Worm (Caenorhabditis elegans) whole organism, L1 larva: ENCODE measurements around the gene adah-1.

Experiments
- C16A3.4 ChIP-seq: fragments of 150-350 bp; optimal IDR thresholded peaks from 2 replicates; lab custom pipeline; 2014; ENCODE audit warnings: missing biosample characterization, missing genetic modification characterization
- alr-1 ChIP-seq: fragments of 200-800 bp; sonication (Bioruptor generic); optimal IDR thresholded peaks from 2 replicates; lab custom pipeline; 2018; ENCODE audit warnings: borderline replicate concordance, mild to moderate bottlenecking, missing genetic modification characterization, missing compliant biosample characterization
- ama-1 ChIP-seq: fragments of 150-350 bp; optimal IDR thresholded peaks from 2 replicates; lab custom pipeline; 2014
- blmp-1 ChIP-seq: fragments of 150-350 bp; optimal IDR thresholded peaks from 2 replicates; lab custom pipeline; 2014; ENCODE audit warnings: missing biosample characterization, missing genetic modification characterization
- ceh-63 ChIP-seq: fragments of 200-800 bp; sonication (Bioruptor generic); optimal IDR thresholded peaks from 2 replicates; lab custom pipeline; 2018; ENCODE audit warnings: mild to moderate bottlenecking, missing genetic modification characterization, missing compliant biosample characterization
- efl-1 ChIP-seq, 4 experiments: fragments of 150-350 bp; optimal IDR thresholded peaks in 3 of 4; peaks in 1 of 4; 1 replicate in 1 of 4; 2 replicates in 3 of 4; lab custom pipeline; 2014; ENCODE audit warnings: missing biosample characterization in 2 of 4, missing genetic modification characterization in 2 of 4, missing genetic modification reagents in 2 of 4
- efl-3 ChIP-seq: fragments of 200-800 bp; sonication (Bioruptor generic); optimal IDR thresholded peaks from 2 replicates; lab custom pipeline; 2018; ENCODE audit warnings: mild to moderate bottlenecking, missing genetic modification characterization, missing compliant biosample characterization
- egl-13 ChIP-seq: sonication (generic microtip); optimal IDR thresholded peaks from 2 replicates; lab custom pipeline; 2016; ENCODE audit warnings: missing genotype, missing genetic modification reagents, missing genetic modification characterization, missing compliant biosample characterization
- elt-2 ChIP-seq: sonication (generic microtip); optimal IDR thresholded peaks from 2 replicates; lab custom pipeline; 2016; ENCODE audit warnings: missing genetic modification characterization, mild to moderate bottlenecking, inconsistent platforms, missing compliant biosample characterization, missing genetic modification reagents
- elt-3 ChIP-seq, 6 experiments: fragments of 150-350 bp in 1 of 6; sonication (generic microtip); optimal IDR thresholded peaks; 2 replicates each; lab custom pipeline; 2017 to 2018; ENCODE audit warnings: missing biosample characterization in 6 of 6, missing genetic modification characterization in 6 of 6, inconsistent platforms in 1 of 6
- ets-5 ChIP-seq: fragments of 200-800 bp; sonication (Bioruptor generic); IDR thresholded peaks from 2 replicates; pipeline ENCODE4 v1.3.6; 2022; ENCODE audit warnings: missing genetic modification characterization, missing compliant biosample characterization
- fos-1 ChIP-seq: fragments of 150-350 bp; optimal IDR thresholded peaks from 2 replicates; lab custom pipeline; 2014; ENCODE audit warnings: missing biosample characterization, missing genetic modification characterization
- hlh-17 ChIP-seq: fragments of 200-800 bp; sonication (Bioruptor generic); optimal IDR thresholded peaks from 2 replicates; lab custom pipeline; 2018; ENCODE audit warnings: missing genetic modification characterization, mild to moderate bottlenecking, missing compliant biosample characterization, moderate library complexity, borderline replicate concordance
- hpl-2 ChIP-seq: fragments of 150-350 bp; optimal IDR thresholded peaks from 2 replicates; lab custom pipeline; 2014; ENCODE audit warnings: missing biosample characterization, missing genetic modification reagents, missing genetic modification characterization
- isw-1 ChIP-seq: fragments of 200-800 bp; sonication (Bioruptor generic); IDR thresholded peaks from 2 replicates; pipeline ENCODE4 v1.3.6; 2022; ENCODE audit warnings: missing genetic modification characterization, missing compliant biosample characterization
- jun-1 ChIP-seq: fragments of 150-350 bp; optimal IDR thresholded peaks from 2 replicates; lab custom pipeline; 2014; ENCODE audit warnings: missing biosample characterization, missing genetic modification reagents, missing genetic modification characterization
- lin-13 ChIP-seq: fragments of 150-350 bp; optimal IDR thresholded peaks from 2 replicates; lab custom pipeline; 2014; ENCODE audit warnings: missing biosample characterization, missing genetic modification reagents, missing genetic modification characterization
- lin-14 ChIP-seq: fragments of 200-800 bp; sonication (Bioruptor generic); optimal IDR thresholded peaks from 2 replicates; lab custom pipeline; 2018; ENCODE audit warnings: mild to moderate bottlenecking, missing genetic modification characterization, moderate library complexity, missing compliant biosample characterization
- lin-35 ChIP-seq, 2 experiments: fragments of 150-350 bp; optimal IDR thresholded peaks; 2 replicates each; lab custom pipeline; 2014; ENCODE audit warnings: missing biosample characterization in 2 of 2, missing genetic modification characterization in 2 of 2, missing genetic modification reagents in 2 of 2
- lin-39 ChIP-seq: fragments of 150-350 bp; optimal IDR thresholded peaks from 2 replicates; lab custom pipeline; 2014; ENCODE audit warnings: missing biosample characterization, missing genetic modification reagents, missing genetic modification characterization
- lir-3 ChIP-seq: sonication (generic microtip); optimal IDR thresholded peaks from 2 replicates; lab custom pipeline; 2016; ENCODE audit warnings: mild to moderate bottlenecking, missing genetic modification characterization, moderate library complexity, missing compliant biosample characterization; ENCODE audit not compliant: poor library complexity
- mdl-1 ChIP-seq, 2 experiments: fragments of 150-350 bp; optimal IDR thresholded peaks; 2 replicates each; lab custom pipeline; 2014 to 2017; ENCODE audit warnings: missing biosample characterization in 2 of 2, missing genetic modification characterization in 2 of 2, inconsistent platforms in 1 of 2
- mef-2 ChIP-seq: fragments of 150-350 bp; optimal IDR thresholded peaks from 2 replicates; lab custom pipeline; 2014; ENCODE audit warnings: missing biosample characterization, missing genetic modification characterization
- mep-1 ChIP-seq: fragments of 150-350 bp; optimal IDR thresholded peaks from 2 replicates; lab custom pipeline; 2014; ENCODE audit warnings: missing biosample characterization, missing genetic modification characterization
- nhr-12 ChIP-seq: sonication (generic microtip); optimal IDR thresholded peaks from 2 replicates; lab custom pipeline; 2017; ENCODE audit warnings: missing biosample characterization, missing genetic modification characterization
- nhr-19 ChIP-seq: fragments of 200-800 bp; sonication (Bioruptor generic); conservative IDR thresholded peaks from 2 replicates; pipeline ENCODE4 v1.3.6; 2022; ENCODE audit warnings: missing genetic modification characterization, missing compliant biosample characterization
- nhr-20 ChIP-seq: sonication (generic microtip); optimal IDR thresholded peaks from 2 replicates; lab custom pipeline; 2016; ENCODE audit warnings: mild to moderate bottlenecking, missing genetic modification characterization, missing compliant biosample characterization
- nhr-237 ChIP-seq: fragments of 150-350 bp; optimal IDR thresholded peaks from 2 replicates; lab custom pipeline; 2014; ENCODE audit warnings: missing biosample characterization, missing genetic modification characterization
- nhr-47 ChIP-seq: sonication (generic microtip); optimal IDR thresholded peaks from 2 replicates; lab custom pipeline; 2016; ENCODE audit warnings: mild to moderate bottlenecking, missing genetic modification characterization, moderate library complexity, missing compliant biosample characterization
- nhr-71 ChIP-seq: sonication (generic microtip); optimal IDR thresholded peaks from 2 replicates; lab custom pipeline; 2016; ENCODE audit warnings: mild to moderate bottlenecking, missing genetic modification characterization, moderate library complexity, missing compliant biosample characterization
- nhr-76 ChIP-seq: sonication (generic microtip); optimal IDR thresholded peaks from 2 replicates; lab custom pipeline; 2017; ENCODE audit warnings: missing biosample characterization, missing genetic modification characterization
- nhr-77 ChIP-seq: fragments of 150-350 bp; optimal IDR thresholded peaks from 2 replicates; lab custom pipeline; 2014; ENCODE audit warnings: missing biosample characterization, missing genetic modification characterization
- nhr-84 ChIP-seq: sonication (generic microtip); optimal IDR thresholded peaks from 2 replicates; lab custom pipeline; 2017; ENCODE audit warnings: missing biosample characterization, missing genetic modification characterization
- nhr-85 ChIP-seq: sonication (generic microtip); peaks from one replicate; lab custom pipeline; 2016; ENCODE audit warnings: missing genetic modification characterization, inconsistent platforms, missing compliant biosample characterization
- pax-3 ChIP-seq: fragments of 200-800 bp; sonication (Bioruptor generic); optimal IDR thresholded peaks from 2 replicates; lab custom pipeline; 2018; ENCODE audit warnings: mild to moderate bottlenecking, missing genetic modification characterization, moderate library complexity, missing compliant biosample characterization
- rnt-1 ChIP-seq: sonication (generic microtip); optimal IDR thresholded peaks from 2 replicates; lab custom pipeline; 2016; ENCODE audit warnings: mild to moderate bottlenecking, missing genetic modification characterization, moderate library complexity, missing compliant biosample characterization
- skn-1 ChIP-seq: fragments of 150-350 bp; optimal IDR thresholded peaks from 2 replicates; lab custom pipeline; 2014; ENCODE audit warnings: missing biosample characterization, missing genetic modification characterization
- snpc-4 ChIP-seq: fragments of 150-350 bp; optimal IDR thresholded peaks from 2 replicates; lab custom pipeline; 2014; ENCODE audit warnings: missing biosample characterization, missing genetic modification characterization
- snu-23 ChIP-seq: sonication (generic microtip); optimal IDR thresholded peaks from 2 replicates; lab custom pipeline; 2016; ENCODE audit warnings: missing genetic modification characterization, missing compliant biosample characterization
- swsn-7 ChIP-seq: sonication (generic microtip); optimal IDR thresholded peaks from 2 replicates; lab custom pipeline; 2016; ENCODE audit warnings: missing genetic modification characterization, missing compliant biosample characterization
- tbx-2 ChIP-seq: sonication (generic microtip); optimal IDR thresholded peaks from 2 replicates; lab custom pipeline; 2016; ENCODE audit warnings: missing genetic modification characterization, missing compliant biosample characterization
- unc-130 ChIP-seq: fragments of 150-350 bp; optimal IDR thresholded peaks from 2 replicates; lab custom pipeline; 2017; ENCODE audit warnings: missing biosample characterization, missing genetic modification characterization, inconsistent platforms
- unc-62 ChIP-seq: fragments of 150-350 bp; optimal IDR thresholded peaks from 2 replicates; lab custom pipeline; 2014; ENCODE audit warnings: missing biosample characterization, missing genetic modification reagents, missing genetic modification characterization
- unc-98 ChIP-seq: fragments of 200-800 bp; sonication (Bioruptor generic); IDR thresholded peaks from 2 replicates; pipeline ENCODE4 v1.3.6; 2022; ENCODE audit warnings: missing genetic modification characterization, missing compliant biosample characterization
- zag-1 ChIP-seq: fragments of 150-350 bp; optimal IDR thresholded peaks from 2 replicates; lab custom pipeline; 2014; ENCODE audit warnings: missing biosample characterization, missing genetic modification characterization
- zip-4 ChIP-seq: fragments of 200-800 bp; sonication (Bioruptor generic); optimal IDR thresholded peaks from 2 replicates; lab custom pipeline; 2018; ENCODE audit warnings: mild to moderate bottlenecking, missing genetic modification characterization, moderate library complexity, missing compliant biosample characterization
- ztf-11 ChIP-seq, 2 experiments: sonication (generic microtip); optimal IDR thresholded peaks; 2 replicates each; lab custom pipeline; 2016 to 2017; ENCODE audit warnings: missing genetic modification characterization in 2 of 2, missing biosample characterization in 1 of 2, missing compliant biosample characterization in 1 of 2
- ztf-4 ChIP-seq: fragments of 150-350 bp; optimal IDR thresholded peaks from 2 replicates; lab custom pipeline; 2014; ENCODE audit warnings: missing biosample characterization, missing genetic modification characterization

adah-1 gene

ce11 chrIV:7047762-7048178, 23.8 kb downstream of the adah-1 start (continued):
- peak; percentile 83 for TF ChIP-seq nhr-19 (GFP tag; lab: Robert Waterston, UW)
- TF ChIP-seq nhr-47 (tag; lab: Kevin White, UChicago), result peak; percentile 70
- TF ChIP-seq lin-35 (GFP tag; optimal IDR thresholded peaks at IDR 0.05; lab: Kevin White, UChicago), result peak; percentile 28 to 74
- peak; percentile 91 for TF ChIP-seq snu-23 (GFP tag; lab: Kevin White, UChicago)
- peak; percentile 16 for TF ChIP-seq mef-2
- peak; percentile 98 for TF ChIP-seq nhr-85 (tag; lab: Kevin White, UChicago)
- TF ChIP-seq efl-3, result no peak
- TF ChIP-seq tbx-2 (tag; lab: Kevin White, UChicago), result peak; percentile 70
- TF ChIP-seq swsn-7 (tag; lab: Kevin White, UChicago), result peak; percentile 49
- peak; percentile 27 for TF ChIP-seq snpc-4 (tag; lab: Kevin White, UChicago)
- no peak for TF ChIP-seq lin-39
- TF ChIP-seq rnt-1, result peak; percentile 39
- peak; percentile 69 for TF ChIP-seq ama-1 (lab: Kevin White, UChicago)
- peak; percentile 44 for TF ChIP-seq C16A3.4 (tag; lab: Kevin White, UChicago)
- TF ChIP-seq lin-14, result peak; percentile 88
- peak; percentile 93 for TF ChIP-seq elt-2 (tag; lab: Kevin White, UChicago)
- TF ChIP-seq zip-4 (GFP tag; lab: Kevin White, UChicago), result peak; percentile 0
- peak in 1 of 2 experiments; percentile 86 for TF ChIP-seq mdl-1 (tag; optimal IDR thresholded peaks at IDR 0.05; lab: Kevin White, UChicago)
- TF ChIP-seq skn-1 (tag; lab: Kevin White, UChicago), result peak; percentile 9
- TF ChIP-seq egl-13, result no peak
- TF ChIP-seq hpl-2 (GFP tag; lab: Kevin White, UChicago), result peak; percentile 29
- TF ChIP-seq unc-130 (tag; lab: Kevin White, UChicago), result no peak
- peak; percentile 65 for TF ChIP-seq mep-1 (tag; lab: Kevin White, UChicago)
- no peak for TF ChIP-seq hlh-17 (GFP tag; lab: Kevin White, UChicago)
- TF ChIP-seq lin-13, result peak; percentile 48
- peak; percentile 79 for TF ChIP-seq blmp-1 (tag; lab: Kevin White, UChicago)
- peak; percentile 28 for TF ChIP-seq jun-1
- 0 out of 2 replicates have a peak, but pooled peaks have one; percentile 14 for TF ChIP-seq unc-98 (GFP tag; lab: Robert Waterston, UW)

ce11 chrIV:7048637-7049245, 24.7 kb downstream of the adah-1 start:
- TF ChIP-seq nhr-71 (tag; lab: Kevin White, UChicago) (peak; percentile 62), nhr-237 (tag; lab: Kevin White, UChicago) (no peak), hpl-2 (GFP tag; lab: Kevin White, UChicago) (no peak), tbx-2 (tag; lab: Kevin White, UChicago) (no peak), nhr-12 (tag; lab: Kevin White, UChicago) (no peak), mep-1 (tag; lab: Kevin White, UChicago) (peak; percentile 30), lir-3 (tag; lab: Kevin White, UChicago) (no peak), ztf-11 (tag; optimal IDR thresholded peaks at IDR 0.05; lab: Kevin White, UChicago) (no peak), ets-5 (GFP tag; lab: Robert Waterston, UW) (no peak), elt-3 (tag; optimal IDR thresholded peaks at IDR 0.05; lab: Kevin White, UChicago) (peak in 2 of 6 experiments; percentile 31 to 57), nhr-76 (no peak), lin-14 (peak; percentile 37), elt-2 (tag; lab: Kevin White, UChicago) (peak; percentile 73), snu-23 (GFP tag; lab: Kevin White, UChicago) (peak; percentile 50), ama-1 (lab: Kevin White, UChicago) (no peak), alr-1 (tag; lab: Kevin White, UChicago) (no peak), nhr-19 (GFP tag; lab: Robert Waterston, UW) (peak; percentile 57), fos-1 (tag; lab: Kevin White, UChicago) (no peak), unc-62 (no peak), nhr-77 (tag; lab: Kevin White, UChicago) (no peak), nhr-85 (tag; lab: Kevin White, UChicago) (peak; percentile 85), ztf-4 (peak; percentile 6), skn-1 (tag; lab: Kevin White, UChicago) (no peak), nhr-84 (tag; lab: Kevin White, UChicago) (no peak), zag-1 (tag; lab: Kevin White, UChicago) (no peak), efl-1 (optimal IDR thresholded peaks at IDR 0.05; lab: Kevin White, UChicago) (no peak), efl-1 (GFP tag; optimal IDR thresholded peaks at IDR 0.05 in 1 of 2; lab: Kevin White, UChicago) (peak in 1 of 2 experiments; percentile 84), efl-3 (no peak), isw-1 (GFP tag; lab: Robert Waterston, UW) (no peak), C16A3.4 (tag; lab: Kevin White, UChicago) (no peak), pax-3 (tag; lab: Kevin White, UChicago) (no peak), nhr-20 (tag; lab: Kevin White, UChicago) (peak; percentile 66), ceh-63 (no peak), mdl-1 (tag; optimal IDR thresholded peaks at IDR 0.05; lab: Kevin White, UChicago) (no peak), egl-13 (no peak)
